Fruit fly (Drosophila melanogaster) Kc167 (cell line): Measurements from ENCODE around the gene Neu2.

Source experiments
- Myc ChIP-seq: fragments of >200 bp; optimal IDR thresholded peaks from 2 replicates; lab custom pipeline; 2017; ENCODE audit warnings: missing external identifiers
- h ChIP-seq: fragments of >200 bp; optimal IDR thresholded peaks from 3 replicates; lab custom pipeline; 2018; ENCODE audit warnings: missing external identifiers
- insv ChIP-seq: fragments of >200 bp; optimal IDR thresholded peaks from 3 replicates; lab custom pipeline; 2018; ENCODE audit warnings: missing external identifiers
- psq ChIP-seq: fragments of >200 bp; optimal IDR thresholded peaks from 2 replicates; lab custom pipeline; 2017; ENCODE audit warnings: missing external identifiers
- ttk ChIP-seq: sonication (Bioruptor generic); optimal IDR thresholded peaks from 2 replicates; lab custom pipeline; 2017; ENCODE audit warnings: missing external identifiers

dm6 chr3L:21534360-21534759 lies 44.0 kb upstream of the Neu2 start, which contains the start of gene ppk5:
- TF ChIP-seq Myc (lab: Kevin White, UChicago) (no peak), ttk (lab: Kevin White, UChicago) (no peak), insv (lab: Kevin White, UChicago) (no peak), psq (lab: Kevin White, UChicago) (no peak), h (lab: Kevin White, UChicago) (no peak)
